Worm (Caenorhabditis elegans) whole organism, L1 larva: Measurements from ENCODE around the gene T28D6.3.

ENCODE experiments used
- ama-1 ChIP-seq: fragments of 150-350 bp; optimal IDR thresholded peaks from 2 replicates; lab custom pipeline; 2014
- ceh-63 ChIP-seq: fragments of 200-800 bp; sonication (Bioruptor generic); optimal IDR thresholded peaks from 2 replicates; lab custom pipeline; 2018; ENCODE audit warnings: mild to moderate bottlenecking, missing genetic modification characterization, missing compliant biosample characterization
- fkh-10 ChIP-seq: sonication (generic microtip); optimal IDR thresholded peaks from 2 replicates; lab custom pipeline; 2017; ENCODE audit warnings: missing biosample characterization, missing genetic modification reagents, missing genetic modification characterization
- fkh-4 ChIP-seq: sonication (generic microtip); optimal IDR thresholded peaks from 2 replicates; lab custom pipeline; 2016; ENCODE audit warnings: missing compliant biosample characterization, missing genetic modification characterization, borderline replicate concordance
- zag-1 ChIP-seq: fragments of 150-350 bp; optimal IDR thresholded peaks from 2 replicates; lab custom pipeline; 2014; ENCODE audit warnings: missing biosample characterization, missing genetic modification characterization

ce11 chrIII:11324093-11324492, 42.5 kb upstream of the T28D6.3 start:
- TF ChIP-seq zag-1 (tag; lab: Kevin White, UChicago) (no peak), ama-1 (lab: Kevin White, UChicago) (no peak), ceh-63 (GFP tag; lab: Kevin White, UChicago) (no peak), fkh-4 (tag; lab: Kevin White, UChicago) (no peak), fkh-10 (GFP tag; lab: Kevin White, UChicago) (no peak)
